Fruit fly (Drosophila melanogaster) whole organism, embryonic: ENCODE data around the gene SmE.

ENCODE experiments used
- Asciz ChIP-seq: fragments of 200-800 bp; sonication (Bioruptor generic); optimal IDR thresholded peaks from 2 replicates; lab custom pipeline; 2017; ENCODE audit warnings: missing biosample characterization, mild to moderate bottlenecking, missing genetic modification characterization, missing genetic modification reagents
- CG13894 ChIP-seq: fragments of 200-800 bp; sonication (Bioruptor generic); optimal IDR thresholded peaks from 3 replicates; lab custom pipeline; 2018; ENCODE audit warnings: missing biosample characterization, mild to moderate bottlenecking, missing genetic modification characterization, moderate library complexity
- CG16815 ChIP-seq: fragments of 200-800 bp; sonication (Bioruptor generic); optimal IDR thresholded peaks from 3 replicates; lab custom pipeline; 2017; ENCODE audit warnings: missing biosample characterization, mild to moderate bottlenecking, missing genetic modification characterization
- CG18011 ChIP-seq: fragments of 200-800 bp; sonication (Bioruptor generic); optimal IDR thresholded peaks from 2 replicates; lab custom pipeline; 2017; ENCODE audit warnings: missing biosample characterization, missing genetic modification characterization, mild to moderate bottlenecking, moderate library complexity, missing genotype
- CG6683 ChIP-seq: fragments of 200-800 bp; sonication (Bioruptor generic); optimal IDR thresholded peaks from 2 replicates; lab custom pipeline; 2017; ENCODE audit warnings: missing biosample characterization, mild to moderate bottlenecking, missing genetic modification characterization, missing genetic modification reagents
- CG7556 ChIP-seq: fragments of 200-800 bp; sonication (Bioruptor generic); optimal IDR thresholded peaks from 2 replicates; lab custom pipeline; 2017; ENCODE audit warnings: missing biosample characterization, mild to moderate bottlenecking, missing genetic modification characterization
- CHES-1-like ChIP-seq: fragments of 200-800 bp; sonication (Bioruptor generic); optimal IDR thresholded peaks from 2 replicates; lab custom pipeline; 2016; ENCODE audit warnings: missing biosample characterization, missing genetic modification characterization
- Dbx ChIP-seq: fragments of 200-800 bp; sonication (Bioruptor generic); IDR thresholded peaks from 3 replicates; pipeline ENCODE4 v1.3.6; 2022; ENCODE audit warnings: missing biosample characterization, missing genetic modification characterization
- Eip74EF ChIP-seq, 2 experiments: fragments of 200-800 bp in 1 of 2; fragments of >200 bp in 1 of 2; sonication (Bioruptor generic) in 1 of 2; optimal IDR thresholded peaks; 2 replicates each; lab custom pipeline; 2017 to 2019; ENCODE audit warnings: missing biosample characterization in 2 of 2, missing genetic modification characterization in 2 of 2, mild to moderate bottlenecking in 1 of 2, moderate library complexity in 1 of 2
- eve ChIP-seq, 2 experiments: fragments of >200 bp; optimal IDR thresholded peaks; 2 replicates each; lab custom pipeline; 2017; ENCODE audit warnings: missing biosample characterization in 2 of 2, missing genetic modification characterization in 2 of 2

- TF ChIP-seq CG18011 (GFP tag; lab: Kevin White, UChicago) (no peak), CG16815 (GFP tag; lab: Kevin White, UChicago) (no peak), CG7556 (GFP tag; lab: Kevin White, UChicago) (no peak), Asciz (GFP tag; lab: Kevin White, UChicago) (no peak), Dbx (GFP tag; lab: Robert Waterston, UW) (peak; percentile 54; the same call in 2 of the 3 replicates), eve (GFP tag; optimal IDR thresholded peaks at IDR 0.05; lab: Kevin White, UChicago) (no peak), Eip74EF (GFP tag; optimal IDR thresholded peaks at IDR 0.05; lab: Kevin White, UChicago) (peak in 1 of 2 experiments; percentile 2), CHES-1-like (no peak), CG6683 (no peak), CG13894 (no peak)
These were observed 9.6 kb downstream of the SmE start for dm6 chr2L:7875676-7876075.
